Worm (Caenorhabditis elegans): ENCODE results near the gene W02D7.6.
"Not testable (repeated sequence)": the region's sequence is repeated elsewhere in the genome, so short reads cannot be mapped to it uniquely, and the experiment has no call there.

DNA sequence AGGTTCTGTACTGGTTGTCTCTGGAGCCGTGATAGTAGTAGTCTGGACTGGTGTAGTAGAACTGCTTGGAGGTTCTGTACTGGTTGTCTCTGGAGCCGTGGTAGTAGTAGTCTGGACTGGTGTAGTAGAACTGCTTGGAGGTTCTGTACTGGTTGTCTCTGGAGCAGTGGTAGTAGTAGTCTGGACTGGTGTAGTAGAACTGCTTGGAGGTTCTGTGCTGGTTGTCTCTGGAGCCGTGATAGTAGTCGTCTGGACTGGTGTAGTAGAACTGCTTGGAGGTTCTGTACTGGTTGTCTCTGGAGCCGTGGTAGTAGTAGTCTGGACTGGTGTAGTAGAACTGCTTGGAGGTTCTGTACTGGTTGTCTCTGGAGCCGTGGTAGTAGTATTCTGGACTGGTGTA lies 28.1 kb upstream of the W02D7.6 start:
- not testable (repeated sequence) for TF ChIP-seq lin-38 (GFP tag; IDR thresholded peaks at IDR 0.05); aly-2 (tag; optimal IDR thresholded peaks at IDR 0.05); ces-1 (GFP tag; optimal IDR thresholded peaks at IDR 0.05); mxl-3 (GFP tag; optimal IDR thresholded peaks at IDR 0.05); nhr-237 (tag; optimal IDR thresholded peaks at IDR 0.05); ceh-28 (tag; optimal IDR thresholded peaks at IDR 0.05); zfp-3 (GFP tag; conservative IDR thresholded peaks at IDR 0.05); nhr-42 (GFP tag; IDR thresholded peaks at IDR 0.05); snpc-4 (tag; optimal IDR thresholded peaks at IDR 0.05)
